Fruit fly (Drosophila melanogaster) whole organism, prepupa: Measurements from ENCODE around the gene CG46507.
"Not testable (repeated sequence)": the region's sequence is repeated elsewhere in the genome, so short reads cannot be mapped to it uniquely, and the experiment has no call there.

Experiments
- Blimp-1 ChIP-seq: fragments of 200-800 bp; sonication (Bioruptor generic); optimal IDR thresholded peaks from 3 replicates; lab custom pipeline; 2017; ENCODE audit warnings: missing biosample characterization, missing genetic modification characterization, mild to moderate bottlenecking, moderate library complexity, missing genetic modification reagents
- CG31627 ChIP-seq: fragments of 200-800 bp; sonication (Bioruptor generic); optimal IDR thresholded peaks from 3 replicates; lab custom pipeline; 2016; ENCODE audit warnings: missing biosample characterization, missing genetic modification characterization
- Gug ChIP-seq: fragments of 200-800 bp; sonication (Bioruptor generic); IDR thresholded peaks from 2 replicates; pipeline ENCODE4 v1.3.6; 2022; ENCODE audit warnings: missing biosample characterization, missing genetic modification characterization
- OdsH ChIP-seq: fragments of 200-800 bp; sonication (Bioruptor generic); optimal IDR thresholded peaks from 3 replicates; lab custom pipeline; 2016; ENCODE audit warnings: missing biosample characterization, missing genetic modification characterization

DNA sequence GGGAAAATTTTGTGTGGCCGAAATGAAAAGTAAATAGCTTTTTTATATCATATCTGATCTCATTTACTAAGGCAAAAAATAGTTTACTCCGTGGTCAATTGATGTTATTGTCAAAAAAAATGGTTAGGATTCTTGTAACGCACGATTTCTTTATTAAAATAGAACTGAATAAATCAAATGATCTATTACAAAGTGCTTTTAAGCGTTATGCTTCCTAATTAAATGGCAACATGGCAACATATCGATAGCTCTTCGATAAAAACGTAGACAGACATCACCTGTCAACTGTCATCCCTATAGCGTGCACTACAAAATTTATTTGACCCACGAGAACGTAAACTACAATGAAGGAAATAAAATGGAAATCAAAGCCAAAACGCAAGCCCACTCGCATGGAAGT, 9.6 kb downstream of the CG46507 start, which contains the start of gene CG46509:
- TF ChIP-seq OdsH (GFP tag; lab: Kevin White, UChicago); CG31627; Blimp-1 (GFP tag; lab: Kevin White, UChicago); Gug (GFP tag; lab: Robert Waterston, UW): not testable (repeated sequence)
